Fruit fly (Drosophila melanogaster): ENCODE data around the gene CG7362.

dm6 chr3R:14756040-14756439, 1.8 kb upstream of the CG7362 start:
- no peak for TF ChIP-seq br (GFP tag; optimal IDR thresholded peaks at IDR 0.05)
- no peak for TF ChIP-seq fru (GFP tag; optimal IDR thresholded peaks at IDR 0.05)
- TF ChIP-seq Abd-B (GFP tag; optimal IDR thresholded peaks at IDR 0.05): no peak
- TF ChIP-seq Hr78 (GFP tag; optimal IDR thresholded peaks at IDR 0.05): no peak
- TF ChIP-seq Rel (GFP tag; optimal IDR thresholded peaks at IDR 0.05): no peak
- no peak for TF ChIP-seq Rel (tag; optimal IDR thresholded peaks at IDR 0.05)
- no peak for TF ChIP-seq dl (GFP tag; optimal IDR thresholded peaks at IDR 0.05; ENCODE audit: insufficient read depth in 1 of 2, partially characterized antibody in 2 of 2)
- TF ChIP-seq pan (optimal IDR thresholded peaks at IDR 0.05): no peak
- TF ChIP-seq usp (GFP tag; optimal IDR thresholded peaks at IDR 0.05): no peak
- no peak for TF ChIP-seq rgr (GFP tag; optimal IDR thresholded peaks at IDR 0.05)
- no peak for TF ChIP-seq psq (GFP tag; optimal IDR thresholded peaks at IDR 0.05)
- no peak for TF ChIP-seq N (GFP tag; optimal IDR thresholded peaks at IDR 0.05)

All from whole organism, wandering third instar larva.